Fruit fly (Drosophila melanogaster) whole organism, embryonic: ENCODE results near the gene CG6136.

Experiments used
- CG1602 ChIP-seq: fragments of 200-800 bp; sonication (Bioruptor generic); optimal IDR thresholded peaks from 3 replicates; lab custom pipeline; 2016; ENCODE audit warnings: missing biosample characterization, missing genetic modification characterization
- CG18011 ChIP-seq: fragments of 200-800 bp; sonication (Bioruptor generic); optimal IDR thresholded peaks from 2 replicates; lab custom pipeline; 2017; ENCODE audit warnings: missing biosample characterization, missing genetic modification characterization, mild to moderate bottlenecking, moderate library complexity, missing genotype
- CG18476 ChIP-seq: fragments of 200-800 bp; sonication (Bioruptor generic); optimal IDR thresholded peaks from 2 replicates; lab custom pipeline; 2016; ENCODE audit warnings: missing biosample characterization, mild to moderate bottlenecking, missing genetic modification characterization
- CG8478 ChIP-seq: fragments of >200 bp; optimal IDR thresholded peaks from 2 replicates; lab custom pipeline; 2018
- Hand ChIP-seq: fragments of 200-800 bp; sonication (Bioruptor generic); optimal IDR thresholded peaks from 2 replicates; lab custom pipeline; 2017; ENCODE audit warnings: mild to moderate bottlenecking, missing biosample characterization, missing genetic modification reagents, missing genetic modification characterization
- fd96Cb ChIP-seq: fragments of 200-800 bp; sonication (Bioruptor generic); optimal IDR thresholded peaks from 2 replicates; lab custom pipeline; 2018; ENCODE audit warnings: missing biosample characterization, mild to moderate bottlenecking, missing genetic modification characterization, moderate library complexity
- psq ChIP-seq: fragments of 200-800 bp; sonication (Bioruptor generic); optimal IDR thresholded peaks from 2 replicates; lab custom pipeline; 2017; ENCODE audit warnings: missing biosample characterization, missing genetic modification characterization
- schlank ChIP-seq: fragments of 200-800 bp; sonication (Bioruptor generic); optimal IDR thresholded peaks from 2 replicates; lab custom pipeline; 2018; ENCODE audit warnings: missing biosample characterization, mild to moderate bottlenecking, missing genetic modification characterization
- tx ChIP-seq: fragments of 200-800 bp; sonication (Bioruptor generic); optimal IDR thresholded peaks from 2 replicates; lab custom pipeline; 2016; ENCODE audit warnings: missing biosample characterization, missing genetic modification characterization

DNA sequence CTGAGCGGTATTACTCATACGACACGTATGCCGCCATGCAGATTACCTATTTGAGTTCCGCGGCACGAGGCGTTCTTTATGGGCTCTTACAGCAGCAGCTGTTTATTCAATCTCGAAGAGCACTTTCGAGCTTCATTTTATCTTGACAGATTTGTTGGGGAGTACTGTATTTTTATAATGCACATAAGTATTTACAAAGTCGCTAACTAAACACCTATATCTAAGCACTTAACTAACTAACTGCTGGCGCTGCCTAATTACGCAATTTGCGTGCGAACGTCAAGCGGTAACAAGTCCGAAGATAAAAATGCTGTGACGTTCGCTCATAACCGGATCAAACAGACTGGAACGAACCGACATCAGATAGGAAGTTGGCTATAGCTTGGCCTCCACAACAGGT is 30.6 kb upstream of the CG6136 start:
- TF ChIP-seq CG18476 (GFP tag; lab: Kevin White, UChicago) (no peak), fd96Cb (no peak), tx (GFP tag; lab: Kevin White, UChicago) (no peak), Hand (GFP tag; lab: Kevin White, UChicago) (no peak), CG1602 (no peak), schlank (tag; lab: Kevin White, UChicago) (no peak), CG18011 (GFP tag; lab: Kevin White, UChicago) (no peak), CG8478 (lab: Kevin White, UChicago) (no peak), psq (GFP tag; lab: Kevin White, UChicago) (no peak)
